Worm (Caenorhabditis elegans) whole organism, midembryonic: Measurements from ENCODE around the gene rps-5.

ENCODE experiments used
- T22C8.4 ChIP-seq: fragments of 200-800 bp; sonication (Bioruptor generic); IDR thresholded peaks from 2 replicates; pipeline ENCODE4 v1.3.6; 2022; ENCODE audit warnings: missing genetic modification characterization, missing compliant biosample characterization
- cog-1 ChIP-seq: sonication (generic microtip); optimal IDR thresholded peaks from 2 replicates; lab custom pipeline; 2016; ENCODE audit warnings: missing genetic modification characterization, missing compliant biosample characterization
- flt-1 ChIP-seq: fragments of 200-800 bp; sonication (Bioruptor generic); IDR thresholded peaks from 2 replicates; pipeline ENCODE4 v1.3.6; 2022; ENCODE audit warnings: missing genetic modification characterization, missing compliant biosample characterization
- klf-2 ChIP-seq: fragments of 200-800 bp; sonication (Bioruptor generic); conservative IDR thresholded peaks from 2 replicates; pipeline ENCODE4 v1.3.6; 2022; ENCODE audit warnings: missing genetic modification reagents, missing genetic modification characterization, missing compliant biosample characterization
- med-1 ChIP-seq: sonication (generic microtip); optimal IDR thresholded peaks from 2 replicates; lab custom pipeline; 2017; ENCODE audit warnings: missing genetic modification characterization, mild to moderate bottlenecking, missing compliant biosample characterization, antibody characterized with exemption, missing genetic modification reagents; ENCODE audit not compliant: insufficient read depth
- ref-1 ChIP-seq: fragments of 200-800 bp; sonication (Bioruptor generic); conservative IDR thresholded peaks from 2 replicates; pipeline ENCODE4 v1.3.6; 2022; ENCODE audit warnings: missing genetic modification reagents, missing genetic modification characterization, missing compliant biosample characterization
- tab-1 ChIP-seq: fragments of 200-800 bp; sonication (Bioruptor generic); IDR thresholded peaks from 2 replicates; pipeline ENCODE4 v1.3.6; 2022; ENCODE audit warnings: missing genetic modification characterization, missing compliant biosample characterization
- ztf-23 ChIP-seq: fragments of 200-800 bp; sonication (Bioruptor generic); IDR thresholded peaks from 2 replicates; pipeline ENCODE4 v1.3.6; 2022; ENCODE audit warnings: missing genetic modification reagents, missing genetic modification characterization, missing compliant biosample characterization
- ztf-29 ChIP-seq: fragments of 200-800 bp; sonication (Bioruptor generic); IDR thresholded peaks from 2 replicates; pipeline ENCODE4 v1.3.6; 2022; ENCODE audit warnings: missing genetic modification reagents, missing genetic modification characterization, missing compliant biosample characterization

Gene rps-5

ce11 chrIV:11124674-11125073 is 13.8 kb upstream of the rps-5 start, which contains the start of gene spo-11:
TSS of gene spo-11 (minus strand) at chrIV:11124862.
- TF ChIP-seq klf-2 (GFP tag; lab: Robert Waterston, UW) (no peak), flt-1 (GFP tag; lab: Robert Waterston, UW) (no peak), ztf-23 (GFP tag; lab: Robert Waterston, UW) (no peak), ztf-29 (GFP tag; lab: Robert Waterston, UW) (no peak), T22C8.4 (GFP tag; lab: Robert Waterston, UW) (no peak), med-1 (GFP tag; lab: Kevin White, UChicago) (no peak), cog-1 (tag; lab: Kevin White, UChicago) (no peak), ref-1 (GFP tag; lab: Robert Waterston, UW) (no peak), tab-1 (no peak)

ce11 chrIV:11119972-11120562 is 9.2 kb upstream of the rps-5 start:
- TF ChIP-seq med-1 (GFP tag; lab: Kevin White, UChicago): no peak
- no peak for TF ChIP-seq ref-1 (GFP tag; lab: Robert Waterston, UW)
- 0 out of 2 replicates have a peak, but pooled peaks have one; percentile 56 for TF ChIP-seq flt-1 (GFP tag; lab: Robert Waterston, UW)
- TF ChIP-seq cog-1 (tag; lab: Kevin White, UChicago): no peak
- 0 out of 2 replicates have a peak, but pooled peaks have one; percentile 41 for TF ChIP-seq ztf-23 (GFP tag; lab: Robert Waterston, UW)
- TF ChIP-seq klf-2 (GFP tag; lab: Robert Waterston, UW): no peak

ce11 chrIV:11118837-11119491 is 8.1 kb upstream of the rps-5 start, which contains the start of the genes imp-2 and enpl-1:
TSS of gene imp-2 (minus strand) at chrIV:11118887.
TSS of gene enpl-1 (plus strand) at chrIV:11119298.
- TF ChIP-seq med-1 (GFP tag; lab: Kevin White, UChicago) (no peak), ztf-23 (GFP tag; lab: Robert Waterston, UW) (peak; percentile 49; the same call in 1 of the 2 replicates), flt-1 (GFP tag; lab: Robert Waterston, UW) (peak; percentile 72; the same call in 1 of the 2 replicates), klf-2 (GFP tag; lab: Robert Waterston, UW) (0 out of 2 replicates have a peak, but pooled peaks have one; percentile 26), tab-1 (0 out of 2 replicates have a peak, but pooled peaks have one; percentile 62), ztf-29 (GFP tag; lab: Robert Waterston, UW) (peak; percentile 34; the same call in 1 of the 2 replicates), T22C8.4 (GFP tag; lab: Robert Waterston, UW) (no peak), cog-1 (tag; lab: Kevin White, UChicago) (peak; percentile 90)

- TF ChIP-seq T22C8.4 (GFP tag; lab: Robert Waterston, UW) (no peak), cog-1 (tag; lab: Kevin White, UChicago) (no peak), ztf-23 (GFP tag; lab: Robert Waterston, UW) (no peak), tab-1 (no peak), ztf-29 (GFP tag; lab: Robert Waterston, UW) (no peak), med-1 (GFP tag; lab: Kevin White, UChicago) (no peak), flt-1 (GFP tag; lab: Robert Waterston, UW) (no peak), klf-2 (GFP tag; lab: Robert Waterston, UW) (no peak), ref-1 (GFP tag; lab: Robert Waterston, UW) (no peak)
Observed at ce11 chrIV:11112641-11113040, 1.8 kb upstream of the rps-5 start, which contains the start of gene clc-9. TSS of gene clc-9 (plus strand) at chrIV:11112941.

DNA sequence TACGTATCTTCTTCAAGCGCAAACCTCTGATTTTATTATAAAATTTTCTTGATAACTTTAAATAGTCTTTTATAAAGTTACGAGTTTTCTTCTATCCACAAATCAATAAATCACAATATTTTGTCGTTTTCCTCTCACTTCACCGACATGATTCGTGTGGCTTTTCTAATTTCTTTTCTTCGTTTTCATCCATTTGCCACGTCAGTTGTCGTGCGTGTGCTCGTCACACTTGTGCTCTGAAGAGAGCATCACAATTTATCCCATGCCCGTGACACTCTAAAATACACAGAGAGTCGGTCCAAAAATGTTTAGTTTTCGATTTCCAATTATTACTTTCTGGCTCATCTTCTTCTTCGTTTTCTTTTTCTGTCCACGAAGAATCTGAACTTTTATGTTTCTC is 1.1 kb upstream of the rps-5 start:
- no peak for TF ChIP-seq T22C8.4 (GFP tag; lab: Robert Waterston, UW)
- no peak for TF ChIP-seq flt-1 (GFP tag; lab: Robert Waterston, UW)
- TF ChIP-seq med-1 (GFP tag; lab: Kevin White, UChicago): no peak
- no peak for TF ChIP-seq klf-2 (GFP tag; lab: Robert Waterston, UW)

DNA sequence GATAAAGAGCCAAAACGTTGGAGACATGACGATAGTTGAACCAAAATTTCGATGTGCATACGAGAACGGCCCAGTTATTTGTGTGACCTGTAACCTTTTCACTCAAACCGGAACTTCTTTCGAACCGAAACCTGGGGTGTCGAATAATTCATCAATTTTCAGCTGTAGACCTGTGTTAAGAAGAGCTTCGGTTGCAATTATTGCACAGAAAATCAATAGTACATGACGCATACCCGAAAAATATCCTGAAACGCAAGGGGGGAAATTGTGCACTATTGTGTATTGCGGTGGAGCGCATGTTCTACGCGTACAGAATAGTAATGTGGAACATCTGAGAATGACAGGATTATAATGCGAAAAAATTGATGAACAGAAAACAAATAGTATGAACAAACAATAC is 1.1 kb downstream of the rps-5 start, which contains the start of gene pigk-1:
Gene pigk-1, minus strand, starts transcription at position 248 of the 400 bp plus-strand sequence.
- TF ChIP-seq cog-1 (tag; lab: Kevin White, UChicago) (no peak), med-1 (GFP tag; lab: Kevin White, UChicago) (no peak), ztf-23 (GFP tag; lab: Robert Waterston, UW) (no peak), klf-2 (GFP tag; lab: Robert Waterston, UW) (no peak), T22C8.4 (GFP tag; lab: Robert Waterston, UW) (no peak), tab-1 (no peak), ztf-29 (GFP tag; lab: Robert Waterston, UW) (no peak), ref-1 (GFP tag; lab: Robert Waterston, UW) (no peak), flt-1 (GFP tag; lab: Robert Waterston, UW) (no peak)

DNA sequence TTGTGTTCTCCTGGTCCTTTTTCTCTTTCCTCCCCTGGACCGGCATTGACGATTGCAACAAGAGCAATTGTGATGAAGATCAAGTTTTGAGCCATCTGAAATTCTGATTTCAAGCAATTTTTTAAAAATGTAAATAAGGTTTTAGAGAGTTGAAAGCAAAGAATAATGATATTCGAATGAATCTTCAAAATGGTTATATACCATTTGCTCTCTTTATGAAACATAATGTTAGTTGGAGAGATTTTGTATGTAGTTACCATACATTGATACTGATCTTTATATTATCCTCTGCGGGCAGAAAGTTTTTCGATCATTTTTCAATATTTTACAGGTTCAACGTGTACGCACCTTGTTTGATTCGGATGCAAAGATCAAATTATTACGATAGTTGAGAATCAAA is 5.1 kb downstream of the rps-5 start, which contains the start of gene srlf-24:
Gene srlf-24, minus strand, starts transcription at position 101 of the 400 bp plus-strand sequence.
- TF ChIP-seq ztf-29 (GFP tag; lab: Robert Waterston, UW): no peak
- TF ChIP-seq T22C8.4 (GFP tag; lab: Robert Waterston, UW): no peak
- TF ChIP-seq med-1 (GFP tag; lab: Kevin White, UChicago): no peak
- no peak for TF ChIP-seq cog-1 (tag; lab: Kevin White, UChicago)
- no peak for TF ChIP-seq ref-1 (GFP tag; lab: Robert Waterston, UW)
- TF ChIP-seq flt-1 (GFP tag; lab: Robert Waterston, UW): no peak
- no peak for TF ChIP-seq tab-1

DNA sequence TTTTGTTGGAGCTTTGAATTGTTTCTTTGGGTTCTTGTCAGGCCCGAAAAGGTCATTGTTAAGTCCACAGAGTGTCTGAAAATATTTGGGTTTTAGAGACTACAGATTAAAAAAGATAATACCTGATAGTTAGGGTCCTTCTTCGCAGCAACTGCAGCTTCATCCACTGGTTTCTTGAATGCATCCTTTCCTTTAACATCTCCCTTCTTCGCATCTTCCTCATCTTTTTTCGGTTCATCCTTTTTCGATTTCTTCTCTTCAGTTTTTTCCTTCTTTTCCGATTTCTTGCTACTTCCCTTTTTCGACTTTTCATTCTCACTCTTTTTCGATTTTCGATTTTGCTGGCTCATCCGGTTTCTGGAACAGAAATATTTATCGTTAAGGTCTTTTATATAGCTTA is 7.3 kb downstream of the rps-5 start:
- no peak for TF ChIP-seq ztf-23 (GFP tag; lab: Robert Waterston, UW)
- TF ChIP-seq T22C8.4 (GFP tag; lab: Robert Waterston, UW): no peak
- no peak for TF ChIP-seq ref-1 (GFP tag; lab: Robert Waterston, UW)
- no peak for TF ChIP-seq klf-2 (GFP tag; lab: Robert Waterston, UW)
- no peak for TF ChIP-seq tab-1
- TF ChIP-seq ztf-29 (GFP tag; lab: Robert Waterston, UW): no peak
- no peak for TF ChIP-seq cog-1 (tag; lab: Kevin White, UChicago)
- no peak for TF ChIP-seq med-1 (GFP tag; lab: Kevin White, UChicago)
- no peak for TF ChIP-seq flt-1 (GFP tag; lab: Robert Waterston, UW)
